Worm (Caenorhabditis elegans) whole organism, young adult: Measurements from ENCODE around the gene arp-1.
A peak's percentile ranks its signal among the peaks of the same experiment; 100 is the strongest.

Experiments
- B0035.1 ChIP-seq: sonication (generic microtip); optimal IDR thresholded peaks from 2 replicates; lab custom pipeline; 2016; ENCODE audit warnings: missing genetic modification characterization, mild to moderate bottlenecking, missing compliant biosample characterization, missing genotype, missing genetic modification reagents
- C17E4.6 ChIP-seq: fragments of 200-800 bp; sonication (Bioruptor generic); IDR thresholded peaks from 2 replicates; pipeline ENCODE4 v1.3.6; 2022; ENCODE audit warnings: missing genetic modification reagents, missing genetic modification characterization, missing compliant biosample characterization
- D2030.7 ChIP-seq: fragments of 200-800 bp; sonication (Bioruptor generic); IDR thresholded peaks from 2 replicates; pipeline ENCODE4 v1.3.6; 2022; ENCODE audit warnings: missing genetic modification reagents, missing genetic modification characterization, missing compliant biosample characterization
- F23B12.7 ChIP-seq: sonication (generic microtip); optimal IDR thresholded peaks from 2 replicates; lab custom pipeline; 2017; ENCODE audit warnings: missing genetic modification characterization, mild to moderate bottlenecking, missing compliant biosample characterization, antibody characterized with exemption, moderate library complexity; ENCODE audit not compliant: insufficient read depth
- F33H1.4 ChIP-seq: fragments of 200-800 bp; sonication (Bioruptor generic); IDR thresholded peaks from 2 replicates; pipeline ENCODE4 v1.3.6; 2022; ENCODE audit warnings: missing genetic modification reagents, missing genetic modification characterization, missing compliant biosample characterization
- F37B4.10 ChIP-seq: fragments of 200-800 bp; sonication (Bioruptor generic); IDR thresholded peaks from 2 replicates; pipeline ENCODE4 v1.3.6; 2022; ENCODE audit warnings: missing genetic modification characterization, missing compliant biosample characterization
- F52B5.7 ChIP-seq: sonication (generic microtip); optimal IDR thresholded peaks from 2 replicates; lab custom pipeline; 2016; ENCODE audit warnings: mild to moderate bottlenecking, missing genetic modification characterization, missing compliant biosample characterization
- F55B11.4 ChIP-seq: sonication (generic microtip); optimal IDR thresholded peaks from 2 replicates; lab custom pipeline; 2016; ENCODE audit warnings: missing compliant biosample characterization, missing genetic modification characterization, borderline replicate concordance; ENCODE audit not compliant: insufficient read depth
- F57C9.4 ChIP-seq: sonication (generic microtip); optimal IDR thresholded peaks from 2 replicates; lab custom pipeline; 2017; ENCODE audit warnings: mild to moderate bottlenecking, missing genetic modification characterization, missing compliant biosample characterization
- K11D2.4 ChIP-seq: fragments of 200-800 bp; sonication (Bioruptor generic); IDR thresholded peaks from 2 replicates; pipeline ENCODE4 v1.3.6; 2022; ENCODE audit warnings: missing genetic modification reagents, missing genetic modification characterization, missing compliant biosample characterization
- T07F8.4 ChIP-seq: sonication (generic microtip); optimal IDR thresholded peaks from 2 replicates; lab custom pipeline; 2016; ENCODE audit warnings: mild to moderate bottlenecking, missing genetic modification characterization, moderate library complexity, missing compliant biosample characterization
- Y79H2A.3 ChIP-seq: fragments of 200-800 bp; sonication (Bioruptor generic); conservative IDR thresholded peaks from 2 replicates; pipeline ENCODE4 v1.3.6; 2022; ENCODE audit warnings: missing genetic modification reagents, missing genetic modification characterization, missing compliant biosample characterization
- ZK185.1 ChIP-seq: sonication (generic microtip); optimal IDR thresholded peaks from 2 replicates; lab custom pipeline; 2016; ENCODE audit warnings: mild to moderate bottlenecking, missing genetic modification characterization, missing compliant biosample characterization; ENCODE audit not compliant: poor library complexity, severe bottlenecking
- akir-1 ChIP-seq: fragments of 200-800 bp; sonication (Bioruptor generic); optimal IDR thresholded peaks from 2 replicates; lab custom pipeline; 2018; ENCODE audit warnings: mild to moderate bottlenecking, missing genetic modification characterization, moderate library complexity, missing compliant biosample characterization
- ama-1 ChIP-seq, 3 experiments: fragments of 150-350 bp in 1 of 3; sonication (generic microtip) in 2 of 3; optimal IDR thresholded peaks; 2 replicates each; lab custom pipeline; 2014 to 2018; ENCODE audit warnings: missing biosample characterization in 2 of 3, missing genetic modification characterization in 2 of 3, missing genetic modification reagents in 2 of 3
- aptf-2 ChIP-seq: fragments of 200-800 bp; sonication (Bioruptor generic); conservative IDR thresholded peaks from 2 replicates; pipeline ENCODE4 v1.3.6; 2022; ENCODE audit warnings: missing genetic modification reagents, missing genetic modification characterization, missing compliant biosample characterization
- attf-3 ChIP-seq: fragments of 200-800 bp; sonication (Bioruptor generic); conservative IDR thresholded peaks from 2 replicates; pipeline ENCODE4 v1.3.6; 2022; ENCODE audit warnings: missing genetic modification reagents, missing genetic modification characterization, missing compliant biosample characterization
- ccch-3 ChIP-seq: fragments of 200-800 bp; sonication (Bioruptor generic); optimal IDR thresholded peaks from 2 replicates; lab custom pipeline; 2018; ENCODE audit warnings: mild to moderate bottlenecking, missing genetic modification characterization, missing compliant biosample characterization
- cebp-1 ChIP-seq, 2 experiments: fragments of 200-800 bp in 1 of 2; sonication (Bioruptor generic) in 1 of 2; sonication (generic microtip) in 1 of 2; IDR thresholded peaks in 1 of 2; optimal IDR thresholded peaks in 1 of 2; 2 replicates each; pipeline versions ENCODE4 v1.3.6 to Lab custom; 2017 to 2022; ENCODE audit warnings: missing compliant biosample characterization in 2 of 2, missing genetic modification characterization in 2 of 2, mild to moderate bottlenecking in 1 of 2, missing genetic modification reagents in 1 of 2, moderate library complexity in 1 of 2
- cebp-2 ChIP-seq: fragments of 200-800 bp; sonication (Bioruptor generic); IDR thresholded peaks from 2 replicates; pipeline ENCODE4 v1.3.6; 2022; ENCODE audit warnings: missing genetic modification characterization, missing compliant biosample characterization
- ceh-58 ChIP-seq: fragments of 200-800 bp; sonication (Bioruptor generic); IDR thresholded peaks from 2 replicates; pipeline ENCODE4 v1.3.6; 2022; ENCODE audit warnings: missing genetic modification characterization, missing compliant biosample characterization
- dox-1 ChIP-seq: fragments of 200-800 bp; sonication (Bioruptor generic); IDR thresholded peaks from 2 replicates; pipeline ENCODE4 v1.3.6; 2022; ENCODE audit warnings: missing genetic modification reagents, missing genetic modification characterization, missing compliant biosample characterization
- dpl-1 ChIP-seq: fragments of 150-350 bp; optimal IDR thresholded peaks from 2 replicates; lab custom pipeline; 2014; ENCODE audit warnings: missing biosample characterization, missing genetic modification reagents, missing genetic modification characterization
- egl-44 ChIP-seq: fragments of 200-800 bp; sonication (Bioruptor generic); IDR thresholded peaks from 2 replicates; pipeline ENCODE4 v1.3.6; 2022; ENCODE audit warnings: missing genetic modification reagents, missing genetic modification characterization, missing compliant biosample characterization
- ekl-4 ChIP-seq: fragments of 200-800 bp; sonication (Bioruptor generic); IDR thresholded peaks from 2 replicates; pipeline ENCODE4 v1.3.6; 2022; ENCODE audit warnings: missing genetic modification reagents, missing genetic modification characterization, missing compliant biosample characterization
- fkh-3 ChIP-seq: sonication (generic microtip); optimal IDR thresholded peaks from 2 replicates; lab custom pipeline; 2016; ENCODE audit warnings: mild to moderate bottlenecking, missing genetic modification characterization, missing compliant biosample characterization
- gei-17 ChIP-seq: fragments of 200-800 bp; sonication (Bioruptor generic); optimal IDR thresholded peaks from 2 replicates; lab custom pipeline; 2018; ENCODE audit warnings: mild to moderate bottlenecking, missing genetic modification characterization, missing compliant biosample characterization
- hlh-12 ChIP-seq: sonication (generic microtip); optimal IDR thresholded peaks from 2 replicates; lab custom pipeline; 2016; ENCODE audit warnings: missing genetic modification characterization, missing compliant biosample characterization
- hmg-1.2 ChIP-seq: fragments of 200-800 bp; sonication (Bioruptor generic); IDR thresholded peaks from 2 replicates; pipeline ENCODE4 v1.3.6; 2022; ENCODE audit warnings: missing genetic modification reagents, missing genetic modification characterization, missing compliant biosample characterization
- hsf-1 ChIP-seq: fragments of 200-800 bp; sonication (Bioruptor generic); IDR thresholded peaks from 2 replicates; pipeline ENCODE4 v1.3.6; 2022; ENCODE audit warnings: missing genetic modification reagents, missing genetic modification characterization, missing compliant biosample characterization
- let-526 ChIP-seq: fragments of 200-800 bp; sonication (Bioruptor generic); IDR thresholded peaks from 2 replicates; pipeline ENCODE4 v1.3.6; 2022; ENCODE audit warnings: missing genetic modification reagents, missing genetic modification characterization, missing compliant biosample characterization
- lin-26 ChIP-seq: fragments of 200-800 bp; sonication (Bioruptor generic); IDR thresholded peaks from 2 replicates; pipeline ENCODE4 v1.3.6; 2022; ENCODE audit warnings: missing genetic modification reagents, missing genetic modification characterization, missing compliant biosample characterization
- lin-35 ChIP-seq, 3 experiments: fragments of 150-350 bp in 2 of 3; sonication (generic microtip) in 1 of 3; optimal IDR thresholded peaks; 2 replicates each; lab custom pipeline; 2014 to 2018; ENCODE audit warnings: missing biosample characterization in 3 of 3, missing genetic modification characterization in 3 of 3, missing genetic modification reagents in 3 of 3
- lsl-1 ChIP-seq: fragments of 200-800 bp; sonication (Bioruptor generic); optimal IDR thresholded peaks from 2 replicates; lab custom pipeline; 2018; ENCODE audit warnings: mild to moderate bottlenecking, missing genetic modification characterization, moderate library complexity, missing compliant biosample characterization
- mel-28 ChIP-seq: sonication (generic microtip); optimal IDR thresholded peaks from 2 replicates; lab custom pipeline; 2016; ENCODE audit warnings: borderline replicate concordance, mild to moderate bottlenecking, missing genetic modification characterization, missing compliant biosample characterization
- mes-4 ChIP-seq: sonication (generic microtip); optimal IDR thresholded peaks from 2 replicates; lab custom pipeline; 2016; ENCODE audit warnings: missing genotype, missing genetic modification characterization, missing compliant biosample characterization
- mxl-1 ChIP-seq: sonication (generic microtip); optimal IDR thresholded peaks from 2 replicates; lab custom pipeline; 2016; ENCODE audit warnings: missing genetic modification characterization, missing compliant biosample characterization
- nfyb-1 ChIP-seq: fragments of 200-800 bp; sonication (Bioruptor generic); IDR thresholded peaks from 2 replicates; pipeline ENCODE4 v1.3.6; 2022; ENCODE audit warnings: missing genetic modification reagents, missing genetic modification characterization, missing compliant biosample characterization
- nhr-179 ChIP-seq: sonication (generic microtip); optimal IDR thresholded peaks from 2 replicates; lab custom pipeline; 2016; ENCODE audit warnings: mild to moderate bottlenecking, missing genetic modification characterization, missing compliant biosample characterization
- nhr-80 ChIP-seq: sonication (generic microtip); optimal IDR thresholded peaks from 2 replicates; lab custom pipeline; 2016; ENCODE audit warnings: missing genetic modification characterization, missing compliant biosample characterization
- nhr-90 ChIP-seq: sonication (generic microtip); optimal IDR thresholded peaks from 2 replicates; lab custom pipeline; 2016; ENCODE audit warnings: missing genotype, mild to moderate bottlenecking, missing genetic modification characterization, missing compliant biosample characterization
- pha-4 ChIP-seq: fragments of 150-350 bp; sonication (generic microtip); optimal IDR thresholded peaks from 2 replicates; lab custom pipeline; 2014; ENCODE audit warnings: missing biosample characterization, missing genetic modification reagents, missing genetic modification characterization
- rcor-1 ChIP-seq: fragments of 200-800 bp; sonication (Bioruptor generic); IDR thresholded peaks from 2 replicates; pipeline ENCODE4 v1.3.6; 2022; ENCODE audit warnings: missing genetic modification reagents, missing genetic modification characterization, missing compliant biosample characterization
- snpc-4 ChIP-seq, 5 experiments: fragments of 150-350 bp in 1 of 5; sonication (generic microtip) in 4 of 5; optimal IDR thresholded peaks; 2 replicates each; lab custom pipeline; 2014 to 2018; ENCODE audit warnings: missing genetic modification characterization in 5 of 5, missing biosample characterization in 3 of 5, antibody characterized with exemption in 2 of 5, mild to moderate bottlenecking in 2 of 5, missing compliant biosample characterization in 2 of 5, missing genotype in 2 of 5, moderate library complexity in 2 of 5, missing genetic modification reagents in 1 of 5
- sptf-2 ChIP-seq: fragments of 200-800 bp; sonication (Bioruptor generic); optimal IDR thresholded peaks from 2 replicates; lab custom pipeline; 2018; ENCODE audit warnings: mild to moderate bottlenecking, missing genetic modification characterization, missing compliant biosample characterization
- tbx-9 ChIP-seq: sonication (generic microtip); optimal IDR thresholded peaks from 2 replicates; lab custom pipeline; 2016; ENCODE audit warnings: borderline replicate concordance, missing genetic modification characterization, inconsistent platforms, missing compliant biosample characterization

Gene arp-1

DNA sequence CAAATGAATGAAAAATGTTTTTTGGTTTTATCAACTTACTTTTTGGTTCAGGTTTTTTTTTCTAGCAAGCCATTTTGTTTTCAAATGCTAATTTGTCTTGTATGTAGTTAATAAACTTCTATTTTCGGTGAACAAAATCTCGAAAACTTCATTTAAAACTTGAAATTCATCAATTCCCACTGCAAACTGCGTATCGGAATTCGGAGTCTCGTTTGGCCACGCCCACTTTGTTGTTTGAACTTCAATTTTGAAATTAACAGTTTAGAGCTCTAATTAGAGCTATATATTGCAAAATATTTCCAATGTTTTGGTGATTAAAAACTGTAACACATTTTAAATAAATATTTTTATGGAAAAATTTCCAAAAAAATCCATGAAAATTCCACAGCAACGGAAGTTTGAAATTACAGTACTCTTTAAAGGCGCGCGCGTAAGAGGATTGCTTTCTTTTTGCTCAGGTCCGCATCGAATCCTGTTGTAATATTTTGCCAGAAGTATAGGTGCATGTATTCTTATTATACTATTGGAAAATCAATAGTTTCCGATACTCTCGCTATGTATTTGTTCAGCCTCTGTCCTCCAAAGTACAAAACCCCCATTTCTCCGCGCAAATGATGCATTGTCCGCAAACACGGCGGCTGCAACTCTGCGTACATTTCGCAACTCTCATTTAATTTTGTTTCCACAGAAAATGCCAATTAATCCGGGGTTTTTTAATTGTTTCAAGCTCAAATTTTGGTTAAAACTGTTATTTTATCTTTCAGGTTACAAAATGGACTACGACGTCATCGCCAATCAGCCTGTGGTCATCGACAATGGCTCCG is at the start of gene arp-1:
Gene arp-1 (plus strand): TSS at position 765 of the 824 bp plus-strand sequence.
- TF ChIP-seq C17E4.6 (GFP tag; lab: Robert Waterston, UW): no peak
- TF ChIP-seq F57C9.4 (tag; lab: Kevin White, UChicago): no peak
- no peak for TF ChIP-seq hsf-1 (GFP tag; lab: Robert Waterston, UW)
- no peak for TF ChIP-seq nhr-179 (tag; lab: Kevin White, UChicago)
- no peak for TF ChIP-seq B0035.1 (tag; lab: Kevin White, UChicago)
- TF ChIP-seq hlh-12 (tag; lab: Kevin White, UChicago): no peak
- no peak for TF ChIP-seq fkh-3
- no peak for TF ChIP-seq ceh-58
- TF ChIP-seq ekl-4 (GFP tag; lab: Robert Waterston, UW): no peak
- TF ChIP-seq nfyb-1 (GFP tag; lab: Robert Waterston, UW): no peak
- no peak for TF ChIP-seq mel-28 (tag; lab: Kevin White, UChicago)
- no peak for TF ChIP-seq F33H1.4 (GFP tag; lab: Robert Waterston, UW)
- TF ChIP-seq tbx-9 (tag; lab: Kevin White, UChicago): no peak
- peak; percentile 22 for TF ChIP-seq F23B12.7 (tag; lab: Kevin White, UChicago)
- TF ChIP-seq hmg-1.2 (GFP tag; lab: Robert Waterston, UW): peak; percentile 37; the same call in 1 of the 2 replicates
- peak; percentile 84 for TF ChIP-seq attf-3 (GFP tag; lab: Robert Waterston, UW)
- no peak for TF ChIP-seq ama-1 (optimal IDR thresholded peaks at IDR 0.05; lab: Kevin White, UChicago)
- no peak for TF ChIP-seq ama-1 (GFP tag; optimal IDR thresholded peaks at IDR 0.05; lab: Kevin White, UChicago)
- TF ChIP-seq nhr-90 (tag; lab: Kevin White, UChicago): no peak
- no peak for TF ChIP-seq K11D2.4 (GFP tag; lab: Robert Waterston, UW)
- TF ChIP-seq Y79H2A.3 (GFP tag; lab: Robert Waterston, UW): no peak
- peak; percentile 38 for TF ChIP-seq lsl-1
- no peak for TF ChIP-seq ccch-3
- no peak for TF ChIP-seq gei-17 (GFP tag; lab: Kevin White, UChicago)
- TF ChIP-seq egl-44 (GFP tag; lab: Robert Waterston, UW): no peak
- TF ChIP-seq D2030.7 (GFP tag; lab: Robert Waterston, UW): no peak
- TF ChIP-seq F37B4.10 (GFP tag; lab: Robert Waterston, UW): no peak
- no peak for TF ChIP-seq aptf-2
- TF ChIP-seq snpc-4 (GFP tag; optimal IDR thresholded peaks at IDR 0.05; lab: Kevin White, UChicago): no peak
- TF ChIP-seq snpc-4 (tag; optimal IDR thresholded peaks at IDR 0.05; lab: Kevin White, UChicago): peak in 3 of 4 experiments; percentile 4 to 59 (median 10)
- no peak for TF ChIP-seq F55B11.4 (tag; lab: Kevin White, UChicago)
- no peak for TF ChIP-seq akir-1 (GFP tag; lab: Kevin White, UChicago)
- TF ChIP-seq let-526 (GFP tag; lab: Robert Waterston, UW): no peak
- peak; percentile 98 for TF ChIP-seq cebp-1 (GFP tag; IDR thresholded peaks at IDR 0.05; lab: Robert Waterston, UW)
- peak; percentile 99 for TF ChIP-seq cebp-1 (tag; optimal IDR thresholded peaks at IDR 0.05; lab: Kevin White, UChicago)
- no peak for TF ChIP-seq pha-4 (tag; lab: Kevin White, UChicago)
- TF ChIP-seq mxl-1 (tag; lab: Kevin White, UChicago): no peak
- TF ChIP-seq ZK185.1: no peak
- peak in 1 of 3 experiments; percentile 35 for TF ChIP-seq lin-35 (GFP tag; optimal IDR thresholded peaks at IDR 0.05; lab: Kevin White, UChicago)
- no peak for TF ChIP-seq T07F8.4 (tag; lab: Kevin White, UChicago)
- TF ChIP-seq mes-4 (tag; lab: Kevin White, UChicago): no peak
- TF ChIP-seq sptf-2 (GFP tag; lab: Kevin White, UChicago): peak; percentile 10
- no peak for TF ChIP-seq dox-1 (GFP tag; lab: Robert Waterston, UW)
- TF ChIP-seq nhr-80 (tag; lab: Kevin White, UChicago): no peak
- no peak for TF ChIP-seq F52B5.7
- no peak for TF ChIP-seq cebp-2 (GFP tag; lab: Robert Waterston, UW)
- no peak for TF ChIP-seq dpl-1
- no peak for TF ChIP-seq lin-26 (GFP tag; lab: Robert Waterston, UW)
- TF ChIP-seq rcor-1 (GFP tag; lab: Robert Waterston, UW): no peak
